Fruit fly (Drosophila melanogaster) S2 (cell line): ENCODE results near the gene Syn1.

Experiments used
- CG8478 ChIP-seq: fragments of >200 bp; optimal IDR thresholded peaks from 2 replicates; lab custom pipeline; 2018
- CTCF ChIP-seq, 2 experiments: fragments of >200 bp; optimal IDR thresholded peaks; 2 replicates each; lab custom pipeline; 2018

dm6 chr3L:21718233-21718632, 52.1 kb downstream of the Syn1 start:
- TF ChIP-seq CG8478 (no peak), CTCF (optimal IDR thresholded peaks at IDR 0.05; lab: Kevin White, UChicago) (no peak)
